Worm (Caenorhabditis elegans): ENCODE data around the gene grsp-1.

grsp-1 gene

DNA sequence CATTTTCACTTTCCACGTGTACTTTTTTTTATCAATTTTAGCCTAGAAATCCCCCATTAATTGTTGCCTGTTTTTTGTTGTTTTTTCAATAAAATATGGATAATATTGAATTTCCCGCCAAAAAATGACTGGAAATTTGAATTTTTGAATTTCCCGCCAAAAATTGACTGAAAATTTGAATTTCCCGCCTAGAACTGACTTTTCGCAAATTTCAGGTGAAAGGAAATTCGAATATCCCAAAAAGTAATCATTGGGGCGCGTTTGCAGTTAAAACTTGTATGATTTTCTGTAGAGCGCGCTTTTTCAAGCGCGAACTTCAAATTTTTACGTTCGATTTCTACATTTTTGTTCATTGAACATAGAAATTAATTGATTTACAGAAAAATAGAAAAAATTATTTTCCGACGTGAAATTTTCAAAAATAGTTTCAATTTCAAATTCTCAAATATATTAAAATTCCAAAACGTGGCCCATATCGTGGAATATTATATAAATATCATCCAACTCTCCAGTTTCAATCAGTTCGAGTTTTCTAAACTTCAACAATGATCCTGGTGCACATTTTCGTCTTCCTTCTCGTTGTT is 36.4 kb downstream of the grsp-1 start, which contains the start of gene Y43F8C.9 (continued):
- TF ChIP-seq egl-44 (GFP tag; IDR thresholded peaks at IDR 0.05) (no peak), ztf-28 (GFP tag; IDR thresholded peaks at IDR 0.05) (no peak), mes-4 (tag; optimal IDR thresholded peaks at IDR 0.05) (no peak), B0019.2 (GFP tag; conservative IDR thresholded peaks at IDR 0.05) (no peak), xnd-1 (tag; optimal IDR thresholded peaks at IDR 0.05) (peak; percentile 5)

DNA sequence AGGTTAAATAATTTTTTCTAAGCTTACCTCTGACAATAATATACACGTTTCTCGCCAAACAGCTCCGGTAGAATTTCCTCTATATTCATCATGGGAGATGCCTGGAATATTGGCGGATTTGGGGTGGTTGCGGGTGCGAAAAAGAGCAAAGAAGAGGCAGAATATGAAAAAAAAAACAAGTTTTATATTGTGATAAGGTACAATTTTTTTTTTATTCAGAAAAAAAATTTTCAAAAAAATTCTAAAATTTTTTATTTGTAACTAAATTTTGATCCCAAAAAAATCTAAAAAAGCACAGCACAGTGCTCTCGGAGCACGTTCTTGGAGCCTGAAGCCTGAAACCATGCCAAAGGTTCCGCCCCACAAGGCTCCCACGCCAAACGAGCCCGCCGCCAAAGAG is 45.9 kb downstream of the grsp-1 start, which contains the start of gene dmd-3:
Gene dmd-3 (minus strand): TSS at position 101 of the 400 bp plus-strand sequence.
- TF ChIP-seq lin-40 (tag; optimal IDR thresholded peaks at IDR 0.05) (no peak), die-1 (tag; optimal IDR thresholded peaks at IDR 0.05) (no peak), madf-8 (GFP tag; conservative IDR thresholded peaks at IDR 0.05) (no peak), gei-17 (GFP tag; optimal IDR thresholded peaks at IDR 0.05) (no peak), ztf-18 (tag; optimal IDR thresholded peaks at IDR 0.05) (no peak), rpc-1 (optimal IDR thresholded peaks at IDR 0.05) (no peak), rpc-1 (tag; optimal IDR thresholded peaks at IDR 0.05) (peak; percentile 3), attf-6 (GFP tag; IDR thresholded peaks at IDR 0.05) (no peak), xnd-1 (tag; optimal IDR thresholded peaks at IDR 0.05) (no peak)
